Fruit fly (Drosophila melanogaster) whole organism, wandering third instar larva: ENCODE results near the gene eIF3a.

Experiments used
- Abd-B ChIP-seq: fragments of >200 bp; optimal IDR thresholded peaks from 2 replicates; lab custom pipeline; 2017; ENCODE audit warnings: missing biosample characterization, missing genetic modification characterization
- CG32264 ChIP-seq: fragments of 200-800 bp; sonication (Bioruptor generic); optimal IDR thresholded peaks from 2 replicates; lab custom pipeline; 2016; ENCODE audit warnings: missing biosample characterization, missing genetic modification characterization
- CG9705 ChIP-seq: fragments of 200-800 bp; sonication (Bioruptor generic); optimal IDR thresholded peaks from 2 replicates; lab custom pipeline; 2018; ENCODE audit warnings: missing biosample characterization, mild to moderate bottlenecking, missing genetic modification characterization
- CrebA ChIP-seq: fragments of 200-800 bp; sonication (Bioruptor generic); optimal IDR thresholded peaks from 2 replicates; lab custom pipeline; 2016; ENCODE audit warnings: missing biosample characterization, mild to moderate bottlenecking, missing genetic modification characterization, borderline replicate concordance
- Dfd ChIP-seq: fragments of >200 bp; optimal IDR thresholded peaks from 2 replicates; lab custom pipeline; 2017; ENCODE audit warnings: missing biosample characterization, missing genetic modification characterization
- Dif ChIP-seq: fragments of 200-275, 200-300 bp; sonication (Bioruptor generic); optimal IDR thresholded peaks from 2 replicates; lab custom pipeline; 2018; ENCODE audit warnings: missing biosample characterization, missing genetic modification characterization; ENCODE audit not compliant: partially characterized antibody
- GATAd ChIP-seq: sonication (Bioruptor generic); optimal IDR thresholded peaks from 2 replicates; lab custom pipeline; 2016; ENCODE audit warnings: missing biosample characterization, missing genetic modification characterization
- HLH106 ChIP-seq: fragments of 200-800 bp; optimal IDR thresholded peaks from 3 replicates; lab custom pipeline; 2019; ENCODE audit warnings: missing biosample characterization, mild to moderate bottlenecking, missing genetic modification characterization, moderate library complexity
- Hnf4 ChIP-seq: fragments of 200-800 bp; sonication (Bioruptor generic); optimal IDR thresholded peaks from 2 replicates; lab custom pipeline; 2016; ENCODE audit warnings: missing biosample characterization, mild to moderate bottlenecking, missing genetic modification characterization
- Hr78 ChIP-seq: fragments of >200 bp; optimal IDR thresholded peaks from 2 replicates; lab custom pipeline; 2017; ENCODE audit warnings: missing biosample characterization, missing genetic modification characterization
- Hr83 ChIP-seq: fragments of 200-300 bp; sonication (Bioruptor generic); optimal IDR thresholded peaks from 2 replicates; lab custom pipeline; 2016; ENCODE audit warnings: missing biosample characterization, mild to moderate bottlenecking, missing genetic modification characterization, moderate library complexity; ENCODE audit not compliant: poor library complexity, severe bottlenecking
- Jra ChIP-seq: sonication (Bioruptor generic); optimal IDR thresholded peaks from 2 replicates; lab custom pipeline; 2016; ENCODE audit warnings: missing biosample characterization, missing genetic modification characterization
- Mio ChIP-seq: sonication (Bioruptor generic); optimal IDR thresholded peaks from 2 replicates; lab custom pipeline; 2016; ENCODE audit warnings: missing biosample characterization, missing genetic modification characterization
- Myc ChIP-seq: fragments of >200 bp; optimal IDR thresholded peaks from 2 replicates; lab custom pipeline; 2017
- N ChIP-seq: fragments of >200 bp; optimal IDR thresholded peaks from 2 replicates; lab custom pipeline; 2018; ENCODE audit warnings: missing biosample characterization, missing external identifiers, missing genetic modification characterization
- OdsH ChIP-seq: fragments of 200-800 bp; sonication (Bioruptor generic); optimal IDR thresholded peaks from 2 replicates; lab custom pipeline; 2016; ENCODE audit warnings: missing biosample characterization, mild to moderate bottlenecking, missing genetic modification characterization
- Rel ChIP-seq, 2 experiments: fragments of 200-800 bp; sonication (Bioruptor generic) in 1 of 2; optimal IDR thresholded peaks; 2 replicates in 1 of 2; 3 replicates in 1 of 2; lab custom pipeline; 2016 to 2019; ENCODE audit warnings: mild to moderate bottlenecking in 2 of 2, missing biosample characterization in 2 of 2, missing genetic modification characterization in 2 of 2, moderate library complexity in 1 of 2
- Sp1 ChIP-seq: fragments of 200-800 bp; sonication (Bioruptor generic); optimal IDR thresholded peaks from 3 replicates; lab custom pipeline; 2019; ENCODE audit warnings: missing biosample characterization, mild to moderate bottlenecking, missing genetic modification characterization, moderate library complexity
- Vsx2 ChIP-seq: fragments of 200-300, 225-300 bp; sonication (Bioruptor generic); optimal IDR thresholded peaks from 2 replicates; lab custom pipeline; 2018; ENCODE audit warnings: missing biosample characterization, missing genetic modification characterization; ENCODE audit not compliant: partially characterized antibody
- br ChIP-seq: fragments of 200-800 bp; sonication (Bioruptor generic); optimal IDR thresholded peaks from 2 replicates; lab custom pipeline; 2016; ENCODE audit warnings: missing biosample characterization, missing genetic modification characterization
- brk ChIP-seq: fragments of 200-800 bp; sonication (Bioruptor generic); optimal IDR thresholded peaks from 2 replicates; lab custom pipeline; 2016; ENCODE audit warnings: missing biosample characterization, mild to moderate bottlenecking, missing genetic modification characterization
- dl ChIP-seq, 2 experiments: fragments of 175-275, 200-275 bp in 1 of 2; fragments of 200-275 bp in 1 of 2; sonication (Bioruptor generic); optimal IDR thresholded peaks; lab custom pipeline; 2018; ENCODE audit warnings: mild to moderate bottlenecking in 2 of 2, missing biosample characterization in 2 of 2, missing genetic modification characterization in 2 of 2, moderate library complexity in 2 of 2; ENCODE audit not compliant: partially characterized antibody in 2 of 2, insufficient read depth in 1 of 2
- dmrt93B ChIP-seq: fragments of 200-800 bp; sonication (Bioruptor generic); optimal IDR thresholded peaks from 2 replicates; lab custom pipeline; 2018; ENCODE audit warnings: missing biosample characterization, mild to moderate bottlenecking, missing genetic modification characterization
- dsf ChIP-seq: sonication (Bioruptor generic); optimal IDR thresholded peaks from 2 replicates; lab custom pipeline; 2016; ENCODE audit warnings: missing biosample characterization, missing genetic modification characterization, borderline replicate concordance
- ey ChIP-seq: fragments of 200-800 bp; sonication (Bioruptor generic); optimal IDR thresholded peaks from 2 replicates; lab custom pipeline; 2016; ENCODE audit warnings: missing biosample characterization, missing genetic modification characterization
- foxo ChIP-seq, 2 experiments: fragments of 200-800 bp; sonication (Bioruptor generic); optimal IDR thresholded peaks; 2 replicates in 1 of 2; 3 replicates in 1 of 2; lab custom pipeline; 2016 to 2017; ENCODE audit warnings: missing biosample characterization in 2 of 2, missing genetic modification characterization in 2 of 2
- fru ChIP-seq: fragments of 200-800 bp; sonication (Bioruptor generic); optimal IDR thresholded peaks from 3 replicates; lab custom pipeline; 2016; ENCODE audit warnings: missing biosample characterization, mild to moderate bottlenecking, missing genetic modification characterization
- h ChIP-seq: fragments of 200-800 bp; sonication (Bioruptor generic); optimal IDR thresholded peaks from 3 replicates; lab custom pipeline; 2016; ENCODE audit warnings: missing biosample characterization, mild to moderate bottlenecking, missing genetic modification characterization
- jim ChIP-seq: fragments of 175-275, 200-325 bp; sonication (Bioruptor generic); optimal IDR thresholded peaks from 2 replicates; lab custom pipeline; 2016; ENCODE audit warnings: missing biosample characterization, mild to moderate bottlenecking, missing genetic modification characterization
- lola ChIP-seq: fragments of >200 bp; optimal IDR thresholded peaks from 2 replicates; lab custom pipeline; 2017; ENCODE audit warnings: missing biosample characterization, missing genetic modification characterization
- psq ChIP-seq: fragments of 200-800 bp; sonication (Bioruptor generic); optimal IDR thresholded peaks from 3 replicates; lab custom pipeline; 2017; ENCODE audit warnings: missing biosample characterization, mild to moderate bottlenecking, missing genetic modification characterization, moderate library complexity
- rgr ChIP-seq: fragments of 200-800 bp; sonication (Bioruptor generic); optimal IDR thresholded peaks from 3 replicates; lab custom pipeline; 2016; ENCODE audit warnings: missing biosample characterization, mild to moderate bottlenecking, missing genetic modification characterization
- sage ChIP-seq: fragments of 200-800 bp; sonication (Bioruptor generic); optimal IDR thresholded peaks from 2 replicates; lab custom pipeline; 2016; ENCODE audit warnings: missing biosample characterization, mild to moderate bottlenecking, missing genetic modification characterization
- sv ChIP-seq: fragments of 200-800 bp; sonication (Bioruptor generic); optimal IDR thresholded peaks from 3 replicates; lab custom pipeline; 2016; ENCODE audit warnings: missing biosample characterization, missing genetic modification characterization
- tai ChIP-seq: sonication (Bioruptor generic); optimal IDR thresholded peaks from 2 replicates; lab custom pipeline; 2016; ENCODE audit warnings: missing biosample characterization, missing genetic modification characterization
- usp ChIP-seq: fragments of >200 bp; optimal IDR thresholded peaks from 2 replicates; lab custom pipeline; 2017; ENCODE audit warnings: missing biosample characterization, missing genetic modification characterization
- woc ChIP-seq: sonication (Bioruptor generic); optimal IDR thresholded peaks from 2 replicates; lab custom pipeline; 2016; ENCODE audit warnings: missing biosample characterization, mild to moderate bottlenecking, missing genetic modification characterization

The eIF3a gene

dm6 chr3R:4397403-4398079 is 36.2 kb downstream of the eIF3a start, which contains the start of gene CG9855:
TSS of gene CG9855 (minus strand) at chr3R:4397875.
- TF ChIP-seq dsf (GFP tag; lab: Kevin White, UChicago) (no peak), woc (GFP tag; lab: Kevin White, UChicago) (peak; percentile 6), rgr (GFP tag; lab: Kevin White, UChicago) (no peak), CG32264 (GFP tag; lab: Kevin White, UChicago) (no peak), h (GFP tag; lab: Kevin White, UChicago) (peak; percentile 4), Rel (GFP tag; optimal IDR thresholded peaks at IDR 0.05; lab: Kevin White, UChicago) (no peak), Rel (tag; optimal IDR thresholded peaks at IDR 0.05; lab: Kevin White, UChicago) (peak; percentile 92)

- TF ChIP-seq ey (GFP tag; lab: Kevin White, UChicago) (peak; percentile 97), tai (GFP tag; lab: Kevin White, UChicago) (no peak), h (GFP tag; lab: Kevin White, UChicago) (peak; percentile 99), Dif (GFP tag; lab: Kevin White, UChicago) (no peak), Mio (GFP tag; lab: Kevin White, UChicago) (peak; percentile 71), Vsx2 (no peak), Abd-B (GFP tag; lab: Kevin White, UChicago) (no peak), CG32264 (GFP tag; lab: Kevin White, UChicago) (peak; percentile 95), CG9705 (GFP tag; lab: Kevin White, UChicago) (peak; percentile 20), jim (GFP tag; lab: Kevin White, UChicago) (peak; percentile 43), dl (GFP tag; optimal IDR thresholded peaks at IDR 0.05; lab: Kevin White, UChicago; ENCODE audit: insufficient read depth in 1 of 2, partially characterized antibody in 2 of 2) (no peak), Hr83 (GFP tag; lab: Kevin White, UChicago) (peak; percentile 53), rgr (GFP tag; lab: Kevin White, UChicago) (peak; percentile 96), dsf (GFP tag; lab: Kevin White, UChicago) (peak; percentile 3), fru (GFP tag; lab: Kevin White, UChicago) (peak; percentile 95), foxo (GFP tag; optimal IDR thresholded peaks at IDR 0.05; lab: Kevin White, UChicago) (peak; percentile 94 to 96), psq (peak; percentile 84), N (GFP tag; lab: Kevin White, UChicago) (no peak), br (GFP tag; lab: Kevin White, UChicago) (peak; percentile 95), sv (GFP tag; lab: Kevin White, UChicago) (peak; percentile 68), CrebA (GFP tag; lab: Kevin White, UChicago) (no peak), Jra (GFP tag; lab: Kevin White, UChicago) (peak; percentile 62), Rel (GFP tag; optimal IDR thresholded peaks at IDR 0.05; lab: Kevin White, UChicago) (peak; percentile 79), Rel (tag; optimal IDR thresholded peaks at IDR 0.05; lab: Kevin White, UChicago) (peak; percentile 60), sage (peak; percentile 92), lola (GFP tag; lab: Kevin White, UChicago) (no peak), dmrt93B (GFP tag; lab: Kevin White, UChicago) (peak; percentile 80), OdsH (GFP tag; lab: Kevin White, UChicago) (peak; percentile 95), usp (GFP tag; lab: Kevin White, UChicago) (no peak), Myc (lab: Kevin White, UChicago) (peak; percentile 91), Hnf4 (GFP tag; lab: Kevin White, UChicago) (peak; percentile 94), Dfd (GFP tag; lab: Kevin White, UChicago) (no peak), woc (GFP tag; lab: Kevin White, UChicago) (peak; percentile 96), GATAd (GFP tag; lab: Kevin White, UChicago) (no peak), brk (GFP tag; lab: Kevin White, UChicago) (peak; percentile 69), HLH106 (peak; percentile 89), Sp1 (GFP tag; lab: Kevin White, UChicago) (peak; percentile 89), Hr78 (GFP tag; lab: Kevin White, UChicago) (no peak)
These were observed 38.8 kb downstream of the eIF3a start for dm6 chr3R:4394654-4395581.
